Worm (Caenorhabditis elegans): ENCODE measurements around the gene str-263.

- TF ChIP-seq F13H6.1 (tag; optimal IDR thresholded peaks at IDR 0.05) (no peak), lin-11 (tag; optimal IDR thresholded peaks at IDR 0.05) (no peak), nhr-21 (tag; optimal IDR thresholded peaks at IDR 0.05) (no peak), nhr-12 (tag; optimal IDR thresholded peaks at IDR 0.05) (no peak)
Observed at ce11 chrV:15575305-15575704, 37.7 kb upstream of the str-263 start, which contains the start of gene mdt-28.

Measured in whole organism, L2 larva.